Worm (Caenorhabditis elegans): ENCODE results near the gene fbxa-82.

DNA sequence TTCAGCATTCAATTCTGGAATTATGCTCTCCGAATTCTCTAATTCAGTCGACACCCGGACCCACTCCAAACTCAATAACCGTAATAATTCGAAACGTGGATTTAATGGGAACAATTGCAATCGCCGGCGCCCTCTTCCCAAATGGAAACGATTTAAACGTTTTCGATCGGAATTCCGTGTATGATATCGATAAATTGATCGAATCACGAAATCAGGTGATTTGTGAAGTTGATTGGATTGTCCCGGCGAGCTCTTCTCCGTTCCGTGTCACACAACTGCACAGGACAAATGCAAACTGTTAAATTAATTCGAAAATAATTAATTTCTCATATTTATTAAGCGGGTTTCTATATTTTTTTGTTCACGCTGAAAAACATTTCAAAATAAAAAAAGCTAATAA, 3.5 kb upstream of the fbxa-82 start, which contains the start of gene C25D7.16:
- no peak for TF ChIP-seq him-1 (tag; optimal IDR thresholded peaks at IDR 0.05)
- no peak for TF ChIP-seq dao-5 (tag; optimal IDR thresholded peaks at IDR 0.05)
- no peak for TF ChIP-seq W03F9.2 (tag; optimal IDR thresholded peaks at IDR 0.05)

All from whole organism, L4/young adult.